Fruit fly (Drosophila melanogaster) whole organism, embryonic: ENCODE data around the gene Kah.
A peak's percentile ranks its signal among the peaks of the same experiment; 100 is the strongest.

Source experiments
- Bgb ChIP-seq: fragments of 200-800 bp; sonication (Bioruptor generic); IDR thresholded peaks from 2 replicates; pipeline ENCODE4 v1.3.6; 2022; ENCODE audit warnings: missing biosample characterization, missing genetic modification characterization; ENCODE audit not compliant: partially characterized antibody
- CG10267 ChIP-seq: fragments of 200-800 bp; sonication (Bioruptor generic); optimal IDR thresholded peaks from 2 replicates; lab custom pipeline; 2018; ENCODE audit warnings: missing biosample characterization, mild to moderate bottlenecking, missing genetic modification characterization, moderate library complexity
- CG10654 ChIP-seq: fragments of 200-800 bp; sonication (Bioruptor generic); optimal IDR thresholded peaks from 2 replicates; lab custom pipeline; 2016; ENCODE audit warnings: missing biosample characterization, missing genetic modification characterization
- CG11093 ChIP-seq: fragments of 200-800 bp; sonication (Bioruptor generic); IDR thresholded peaks from 3 replicates; pipeline ENCODE4 v1.3.6; 2022; ENCODE audit warnings: missing biosample characterization, missing genetic modification characterization
- CG12236 ChIP-seq: fragments of 200-800 bp; sonication (Bioruptor generic); optimal IDR thresholded peaks from 2 replicates; lab custom pipeline; 2016; ENCODE audit warnings: missing biosample characterization, missing genetic modification characterization
- CG14965 ChIP-seq: fragments of 200-800 bp; sonication (Bioruptor generic); optimal IDR thresholded peaks from 2 replicates; lab custom pipeline; 2016; ENCODE audit warnings: missing biosample characterization, missing genetic modification characterization, borderline replicate concordance
- CG1647 ChIP-seq: fragments of 200-800 bp; sonication (Bioruptor generic); optimal IDR thresholded peaks from 3 replicates; lab custom pipeline; 2016; ENCODE audit warnings: missing biosample characterization, missing genetic modification characterization
- CG2875 ChIP-seq: fragments of 200-800 bp; sonication (Bioruptor generic); optimal IDR thresholded peaks from 2 replicates; lab custom pipeline; 2017; ENCODE audit warnings: missing biosample characterization, mild to moderate bottlenecking, missing genetic modification characterization, missing genetic modification reagents
- CG32772 ChIP-seq: fragments of 200-800 bp; sonication (Bioruptor generic); IDR thresholded peaks from 2 replicates; pipeline ENCODE4 v1.3.6; 2022; ENCODE audit warnings: missing biosample characterization, missing genetic modification characterization
- CG3407 ChIP-seq: fragments of 200-800 bp; sonication (Bioruptor generic); optimal IDR thresholded peaks from 2 replicates; lab custom pipeline; 2018; ENCODE audit warnings: missing biosample characterization, mild to moderate bottlenecking, missing genetic modification characterization
- CG34376 ChIP-seq: fragments of 200-800 bp; sonication (Bioruptor generic); optimal IDR thresholded peaks from 2 replicates; lab custom pipeline; 2018; ENCODE audit warnings: missing biosample characterization, mild to moderate bottlenecking, missing genetic modification characterization
- CG3726 ChIP-seq: fragments of 200-800 bp; sonication (Bioruptor generic); IDR thresholded peaks from 3 replicates; pipeline ENCODE4, ENCODE4 v1.3.6; 2022; ENCODE audit warnings: missing biosample characterization, missing genetic modification characterization
- CG3847 ChIP-seq: fragments of 200-800 bp; sonication (Bioruptor generic); IDR thresholded peaks from 2 replicates; pipeline ENCODE4 v1.3.6; 2022; ENCODE audit warnings: missing biosample characterization, missing genetic modification characterization
- CG6765 ChIP-seq: fragments of 200-800 bp; sonication (Bioruptor generic); optimal IDR thresholded peaks from 3 replicates; lab custom pipeline; 2017; ENCODE audit warnings: missing biosample characterization, mild to moderate bottlenecking, missing genetic modification characterization
- CG7357 ChIP-seq: fragments of 200-800 bp; sonication (Bioruptor generic); IDR thresholded peaks from 3 replicates; pipeline ENCODE4 v1.3.6; 2022; ENCODE audit warnings: missing biosample characterization, missing genetic modification characterization
- CG7556 ChIP-seq: fragments of 200-800 bp; sonication (Bioruptor generic); optimal IDR thresholded peaks from 2 replicates; lab custom pipeline; 2017; ENCODE audit warnings: missing biosample characterization, mild to moderate bottlenecking, missing genetic modification characterization
- CG9215 ChIP-seq: fragments of 200-800 bp; sonication (Bioruptor generic); IDR thresholded peaks from 2 replicates; pipeline ENCODE4 v1.3.6; 2022; ENCODE audit warnings: missing biosample characterization, missing genetic modification characterization
- CG9817 ChIP-seq: fragments of 200-800 bp; sonication (Bioruptor generic); optimal IDR thresholded peaks from 2 replicates; lab custom pipeline; 2018; ENCODE audit warnings: missing biosample characterization, mild to moderate bottlenecking, missing genetic modification characterization, moderate library complexity
- CG9932 ChIP-seq: fragments of 200-800 bp; sonication (Bioruptor generic); IDR thresholded peaks from 2 replicates; pipeline ENCODE4 v1.3.6; 2022; ENCODE audit warnings: missing biosample characterization, missing genetic modification characterization
- Camta ChIP-seq: fragments of 200-800 bp; sonication (Bioruptor generic); optimal IDR thresholded peaks from 2 replicates; lab custom pipeline; 2016; ENCODE audit warnings: missing biosample characterization, missing genetic modification characterization
- Chrac-16 ChIP-seq: fragments of 200-800 bp; sonication (Bioruptor generic); optimal IDR thresholded peaks from 3 replicates; lab custom pipeline; 2016; ENCODE audit warnings: missing biosample characterization, missing genetic modification characterization
- D ChIP-seq, 2 experiments: fragments of 200-800 bp in 1 of 2; fragments of >200 bp in 1 of 2; sonication (Bioruptor generic) in 1 of 2; optimal IDR thresholded peaks; 2 replicates in 1 of 2; 3 replicates in 1 of 2; lab custom pipeline; 2017; ENCODE audit warnings: mild to moderate bottlenecking in 1 of 2, missing biosample characterization in 1 of 2, missing genetic modification characterization in 1 of 2, missing genetic modification reagents in 1 of 2
- Dfd ChIP-seq, 2 experiments: fragments of >200 bp; optimal IDR thresholded peaks; 2 replicates each; lab custom pipeline; 2017; ENCODE audit warnings: missing biosample characterization in 2 of 2, missing genetic modification characterization in 2 of 2
- Drgx ChIP-seq: fragments of 200-800 bp; sonication (Bioruptor generic); IDR thresholded peaks from 2 replicates; pipeline ENCODE4 v1.3.6; 2022; ENCODE audit warnings: missing biosample characterization, missing genetic modification characterization
- E2f1 ChIP-seq: fragments of 200-800 bp; sonication (Bioruptor generic); IDR thresholded peaks from 2 replicates; pipeline ENCODE4 v1.3.6; 2022; ENCODE audit warnings: missing biosample characterization, missing genetic modification characterization
- Eip74EF ChIP-seq, 2 experiments: fragments of 200-800 bp in 1 of 2; fragments of >200 bp in 1 of 2; sonication (Bioruptor generic) in 1 of 2; optimal IDR thresholded peaks; 2 replicates each; lab custom pipeline; 2017 to 2019; ENCODE audit warnings: missing biosample characterization in 2 of 2, missing genetic modification characterization in 2 of 2, mild to moderate bottlenecking in 1 of 2, moderate library complexity in 1 of 2
- Ets97D ChIP-seq: fragments of 200-800 bp; sonication (Bioruptor generic); optimal IDR thresholded peaks from 3 replicates; lab custom pipeline; 2016; ENCODE audit warnings: missing biosample characterization, missing genetic modification characterization
- GATAe ChIP-seq: fragments of 200-800 bp; sonication (Bioruptor generic); conservative IDR thresholded peaks from 2 replicates; pipeline ENCODE4 v1.3.6; 2022; ENCODE audit warnings: missing biosample characterization, missing genetic modification characterization
- Hr51 ChIP-seq, 2 experiments: fragments of 200-800 bp; sonication (Bioruptor generic); optimal IDR thresholded peaks; 2 replicates in 1 of 2; 3 replicates in 1 of 2; lab custom pipeline; 2016 to 2018; ENCODE audit warnings: missing biosample characterization in 2 of 2, missing genetic modification characterization in 2 of 2, mild to moderate bottlenecking in 1 of 2, moderate library complexity in 1 of 2
- Max ChIP-seq: fragments of 200-800 bp; sonication (Bioruptor generic); optimal IDR thresholded peaks from 2 replicates; lab custom pipeline; 2016; ENCODE audit warnings: missing biosample characterization, mild to moderate bottlenecking, missing genetic modification characterization
- Sin3A ChIP-seq: fragments of >200 bp; optimal IDR thresholded peaks from 2 replicates; lab custom pipeline; 2018
- Sox100B ChIP-seq: fragments of 200-800 bp; sonication (Bioruptor generic); optimal IDR thresholded peaks from 3 replicates; lab custom pipeline; 2018; ENCODE audit warnings: missing biosample characterization, mild to moderate bottlenecking, missing genetic modification characterization
- Ssrp ChIP-seq: fragments of 200-800 bp; sonication (Bioruptor generic); optimal IDR thresholded peaks from 2 replicates; lab custom pipeline; 2018; ENCODE audit warnings: missing biosample characterization, mild to moderate bottlenecking, missing genetic modification characterization, moderate library complexity
- crc ChIP-seq: fragments of 200-800 bp; sonication (Bioruptor generic); optimal IDR thresholded peaks from 2 replicates; lab custom pipeline; 2016; ENCODE audit warnings: missing biosample characterization, missing genetic modification characterization
- emc ChIP-seq: fragments of 200-800 bp; sonication (Bioruptor generic); optimal IDR thresholded peaks from 2 replicates; lab custom pipeline; 2016; ENCODE audit warnings: missing biosample characterization, missing genetic modification characterization
- esg ChIP-seq: fragments of 200-800 bp; sonication (Bioruptor generic); conservative IDR thresholded peaks from 2 replicates; pipeline ENCODE4 v1.3.6; 2022; ENCODE audit warnings: missing biosample characterization, missing genetic modification characterization
- gcm2 ChIP-seq: fragments of 200-800 bp; sonication (Bioruptor generic); optimal IDR thresholded peaks from 2 replicates; lab custom pipeline; 2016; ENCODE audit warnings: missing biosample characterization, missing genetic modification characterization
- inv ChIP-seq: fragments of 200-800 bp; sonication (Bioruptor generic); IDR thresholded peaks from 2 replicates; pipeline ENCODE4 v1.3.6; 2022; ENCODE audit warnings: missing biosample characterization, missing genetic modification characterization; ENCODE audit not compliant: partially characterized antibody
- ken ChIP-seq: fragments of 200-800 bp; sonication (Bioruptor generic); IDR thresholded peaks from 3 replicates; pipeline ENCODE4 v1.3.6; 2022; ENCODE audit warnings: missing biosample characterization, missing genetic modification characterization
- klu ChIP-seq: fragments of 200-800 bp; sonication (Bioruptor generic); IDR thresholded peaks from 2 replicates; pipeline ENCODE4 v1.3.6; 2022; ENCODE audit warnings: missing biosample characterization, missing genetic modification characterization
- knrl ChIP-seq: fragments of 200-800 bp; sonication (Bioruptor generic); IDR thresholded peaks from 3 replicates; pipeline ENCODE4 v1.3.6; 2022; ENCODE audit warnings: missing biosample characterization, missing genetic modification characterization; ENCODE audit not compliant: partially characterized antibody
- run ChIP-seq: fragments of 200-800 bp; sonication (Bioruptor generic); optimal IDR thresholded peaks from 3 replicates; lab custom pipeline; 2018; ENCODE audit warnings: missing biosample characterization, mild to moderate bottlenecking, missing genetic modification characterization
- sr ChIP-seq: fragments of 200-800 bp; sonication (Bioruptor generic); IDR thresholded peaks from 3 replicates; pipeline ENCODE4 v1.3.6; 2022; ENCODE audit warnings: missing biosample characterization, missing genetic modification characterization
- tap ChIP-seq: fragments of 200-800 bp; optimal IDR thresholded peaks from 3 replicates; lab custom pipeline; 2019; ENCODE audit warnings: missing biosample characterization, mild to moderate bottlenecking, missing genetic modification characterization, moderate library complexity
- toy ChIP-seq: fragments of 200-800 bp; sonication (Bioruptor generic); IDR thresholded peaks from 2 replicates; pipeline ENCODE4 v1.3.6; 2022; ENCODE audit warnings: missing biosample characterization, missing genetic modification characterization
- trem ChIP-seq: fragments of 200-800 bp; optimal IDR thresholded peaks from 3 replicates; lab custom pipeline; 2019; ENCODE audit warnings: missing biosample characterization, mild to moderate bottlenecking, missing genetic modification characterization, moderate library complexity
- vfl ChIP-seq: fragments of 200-800 bp; sonication (Bioruptor generic); optimal IDR thresholded peaks from 2 replicates; lab custom pipeline; 2016; ENCODE audit warnings: missing biosample characterization, missing genetic modification characterization
- vvl ChIP-seq: fragments of 200-800 bp; sonication (Bioruptor generic); IDR thresholded peaks from 2 replicates; pipeline ENCODE4 v1.3.6; 2022; ENCODE audit warnings: missing biosample characterization, missing genetic modification characterization
- wdn ChIP-seq: fragments of 200-800 bp; sonication (Bioruptor generic); IDR thresholded peaks from 2 replicates; pipeline ENCODE4 v1.3.6; 2022; ENCODE audit warnings: missing biosample characterization, missing genetic modification characterization
- zen ChIP-seq: fragments of 200-800 bp; sonication (Bioruptor generic); optimal IDR thresholded peaks from 3 replicates; lab custom pipeline; 2018; ENCODE audit warnings: missing biosample characterization, mild to moderate bottlenecking, missing genetic modification characterization, moderate library complexity

Kah gene

DNA sequence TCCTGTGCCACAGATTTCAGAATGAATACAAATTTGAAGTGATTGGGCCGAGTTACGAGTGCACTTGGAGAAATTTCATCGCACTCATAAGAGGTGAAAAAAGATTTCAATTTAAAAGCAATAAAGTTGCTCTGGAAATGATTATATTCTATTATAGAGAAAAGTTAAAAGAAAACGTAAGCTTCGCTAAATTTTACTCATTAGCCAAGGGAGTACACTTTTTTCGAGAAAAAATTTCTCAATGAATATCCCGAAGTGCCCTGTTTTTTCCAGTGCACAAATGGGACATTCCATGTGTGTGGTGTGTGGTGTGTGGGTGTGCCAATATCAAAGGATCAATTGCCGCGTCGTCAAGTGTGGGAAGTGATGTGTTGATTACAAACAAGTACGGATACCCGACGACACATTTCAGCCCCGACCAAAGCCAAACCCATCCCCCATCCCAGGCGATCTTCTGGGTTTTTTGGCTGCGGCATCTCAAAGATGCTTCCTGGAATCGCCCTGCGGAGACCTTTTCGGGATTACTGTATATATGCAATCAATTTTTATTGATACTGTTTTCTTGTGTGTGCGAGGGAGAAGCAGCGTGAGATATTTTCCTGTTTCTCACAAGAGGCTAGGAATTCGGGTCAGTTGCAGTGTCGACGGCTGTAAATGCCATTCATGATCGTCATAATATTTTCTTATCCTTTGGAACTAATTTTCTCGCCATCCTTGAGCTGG lies 24.7 kb upstream of the Kah start:
- TF ChIP-seq CG3726 (GFP tag; lab: Robert Waterston, UW) (no peak), toy (GFP tag; lab: Robert Waterston, UW) (no peak), CG3407 (peak; percentile 45), E2f1 (GFP tag; lab: Robert Waterston, UW) (peak; percentile 34; the same call in 1 of the 2 replicates), Max (GFP tag; lab: Kevin White, UChicago) (peak; percentile 31), gcm2 (GFP tag; lab: Kevin White, UChicago) (no peak), Eip74EF (GFP tag; optimal IDR thresholded peaks at IDR 0.05; lab: Kevin White, UChicago) (no peak), sr (GFP tag; lab: Robert Waterston, UW) (no peak), Ets97D (no peak), CG10654 (GFP tag; lab: Kevin White, UChicago) (peak; percentile 18), CG6765 (GFP tag; lab: Kevin White, UChicago) (no peak), ken (GFP tag; lab: Robert Waterston, UW) (no peak), Dfd (GFP tag; optimal IDR thresholded peaks at IDR 0.05; lab: Kevin White, UChicago) (no peak), CG11093 (GFP tag; lab: Robert Waterston, UW) (no peak), esg (GFP tag; lab: Robert Waterston, UW) (no peak), Hr51 (GFP tag; optimal IDR thresholded peaks at IDR 0.05; lab: Kevin White, UChicago) (peak; percentile 47 to 55), Drgx (GFP tag; lab: Robert Waterston, UW) (no peak), zen (tag; lab: Kevin White, UChicago) (peak; percentile 82), CG9817 (tag; lab: Kevin White, UChicago) (no peak), CG1647 (no peak), Camta (GFP tag; lab: Kevin White, UChicago) (peak; percentile 52), CG9932 (GFP tag; lab: Robert Waterston, UW) (no peak), D (optimal IDR thresholded peaks at IDR 0.05; lab: Kevin White, UChicago) (peak; percentile 11), D (GFP tag; optimal IDR thresholded peaks at IDR 0.05; lab: Kevin White, UChicago) (peak; percentile 26), CG10267 (peak; percentile 65), Sin3A (lab: Kevin White, UChicago) (no peak), knrl (GFP tag; lab: Robert Waterston, UW) (no peak), vvl (GFP tag; lab: Robert Waterston, UW) (peak; percentile 67; the same call in 1 of the 2 replicates), CG7556 (GFP tag; lab: Kevin White, UChicago) (peak; percentile 48), CG32772 (GFP tag; lab: Robert Waterston, UW) (no peak), wdn (GFP tag; lab: Robert Waterston, UW) (no peak), CG9215 (GFP tag; lab: Robert Waterston, UW) (no peak), CG12236 (GFP tag; lab: Kevin White, UChicago) (peak; percentile 13), Bgb (no peak), CG7357 (GFP tag; lab: Robert Waterston, UW) (no peak; the same call in 2 of the 3 replicates), CG34376 (no peak), vfl (no peak), GATAe (GFP tag; lab: Robert Waterston, UW) (no peak), Ssrp (tag; lab: Kevin White, UChicago) (peak; percentile 59), crc (GFP tag; lab: Kevin White, UChicago) (no peak), run (tag; lab: Kevin White, UChicago) (no peak), CG14965 (GFP tag; lab: Kevin White, UChicago) (no peak), emc (no peak), Chrac-16 (GFP tag; lab: Kevin White, UChicago) (peak; percentile 76), trem (tag; lab: Kevin White, UChicago) (peak; percentile 68), CG3847 (no peak), CG2875 (GFP tag; lab: Kevin White, UChicago) (peak; percentile 40), Sox100B (no peak), klu (no peak), tap (peak; percentile 10), inv (GFP tag; lab: Robert Waterston, UW) (no peak)
